Fruit fly (Drosophila melanogaster) whole organism, embryonic: ENCODE data around the gene CG46412.

Experiments
- ATbp ChIP-seq: fragments of 200-800 bp; sonication (Bioruptor generic); optimal IDR thresholded peaks from 2 replicates; lab custom pipeline; 2017; ENCODE audit warnings: missing biosample characterization, mild to moderate bottlenecking, missing genetic modification characterization, missing genetic modification reagents
- Adf1 ChIP-seq: fragments of 200-800 bp; sonication (Bioruptor generic); IDR thresholded peaks from 2 replicates; pipeline ENCODE4 v1.3.6; 2022; ENCODE audit warnings: missing biosample characterization, missing genetic modification characterization
- Awh ChIP-seq: fragments of 200-800 bp; sonication (Bioruptor generic); IDR thresholded peaks from 2 replicates; pipeline ENCODE4, ENCODE4 v1.3.6; 2022; ENCODE audit warnings: missing biosample characterization, missing genetic modification characterization
- B-H2 ChIP-seq: fragments of 200-800 bp; sonication (Bioruptor generic); optimal IDR thresholded peaks from 2 replicates; lab custom pipeline; 2018; ENCODE audit warnings: missing biosample characterization, mild to moderate bottlenecking, missing genetic modification characterization
- CG10543 ChIP-seq: fragments of 200-800 bp; sonication (Bioruptor generic); optimal IDR thresholded peaks from 3 replicates; lab custom pipeline; 2017; ENCODE audit warnings: missing biosample characterization, mild to moderate bottlenecking, missing genetic modification characterization, moderate library complexity
- CG11456 ChIP-seq: fragments of 200-800 bp; sonication (Bioruptor generic); IDR thresholded peaks from 3 replicates; pipeline ENCODE4 v1.3.6; 2022; ENCODE audit warnings: missing biosample characterization, missing genetic modification characterization
- CG11695 ChIP-seq: fragments of 200-800 bp; sonication (Bioruptor generic); IDR thresholded peaks from 3 replicates; pipeline ENCODE4 v1.3.6; 2022; ENCODE audit warnings: missing biosample characterization, missing genetic modification characterization
- CG13894 ChIP-seq: fragments of 200-800 bp; sonication (Bioruptor generic); optimal IDR thresholded peaks from 3 replicates; lab custom pipeline; 2018; ENCODE audit warnings: missing biosample characterization, mild to moderate bottlenecking, missing genetic modification characterization, moderate library complexity
- CG14050 ChIP-seq: fragments of 200-800 bp; sonication (Bioruptor generic); IDR thresholded peaks from 3 replicates; pipeline ENCODE4 v1.3.6; 2022; ENCODE audit warnings: missing biosample characterization, missing genetic modification characterization
- CG16815 ChIP-seq: fragments of 200-800 bp; sonication (Bioruptor generic); optimal IDR thresholded peaks from 3 replicates; lab custom pipeline; 2017; ENCODE audit warnings: missing biosample characterization, mild to moderate bottlenecking, missing genetic modification characterization
- CG32532 ChIP-seq: fragments of 200-800 bp; sonication (Bioruptor generic); IDR thresholded peaks from 2 replicates; pipeline ENCODE4 v1.3.6; 2022; ENCODE audit warnings: missing biosample characterization, missing genetic modification characterization
- CG32772 ChIP-seq: fragments of 200-800 bp; sonication (Bioruptor generic); IDR thresholded peaks from 2 replicates; pipeline ENCODE4 v1.3.6; 2022; ENCODE audit warnings: missing biosample characterization, missing genetic modification characterization
- CG4424 ChIP-seq: fragments of 200-800 bp; sonication (Bioruptor generic); optimal IDR thresholded peaks from 3 replicates; lab custom pipeline; 2016; ENCODE audit warnings: missing biosample characterization, missing genetic modification characterization
- CG7963 ChIP-seq: fragments of 200-800 bp; sonication (Bioruptor generic); IDR thresholded peaks from 3 replicates; pipeline ENCODE4 v1.3.6; 2022; ENCODE audit warnings: missing biosample characterization, missing genetic modification characterization; ENCODE audit not compliant: partially characterized antibody
- CG7987 ChIP-seq: fragments of 200-800 bp; sonication (Bioruptor generic); optimal IDR thresholded peaks from 2 replicates; lab custom pipeline; 2018; ENCODE audit warnings: missing biosample characterization, mild to moderate bottlenecking, missing genetic modification characterization, moderate library complexity
- CG8478 ChIP-seq: fragments of >200 bp; optimal IDR thresholded peaks from 2 replicates; lab custom pipeline; 2018
- Deaf1 ChIP-seq: fragments of 200-800 bp; optimal IDR thresholded peaks from 3 replicates; lab custom pipeline; 2019; ENCODE audit warnings: missing biosample characterization, mild to moderate bottlenecking, missing genetic modification characterization, moderate library complexity
- Dll ChIP-seq: fragments of 200-800 bp; sonication (Bioruptor generic); IDR thresholded peaks from 4 replicates; pipeline ENCODE4 v1.3.6; 2022; ENCODE audit warnings: missing biosample characterization, missing genetic modification characterization; ENCODE audit not compliant: partially characterized antibody
- Fer2 ChIP-seq: fragments of 200-800 bp; sonication (Bioruptor generic); optimal IDR thresholded peaks from 2 replicates; lab custom pipeline; 2018; ENCODE audit warnings: missing biosample characterization, mild to moderate bottlenecking, missing genetic modification characterization, moderate library complexity
- HLH54F ChIP-seq: fragments of 200-800 bp; sonication (Bioruptor generic); optimal IDR thresholded peaks from 3 replicates; lab custom pipeline; 2016; ENCODE audit warnings: missing biosample characterization, missing genetic modification characterization
- Hey ChIP-seq: fragments of 200-800 bp; sonication (Bioruptor generic); optimal IDR thresholded peaks from 3 replicates; lab custom pipeline; 2018; ENCODE audit warnings: missing biosample characterization, mild to moderate bottlenecking, missing genetic modification characterization
- HmgZ ChIP-seq: fragments of 200-800 bp; sonication (Bioruptor generic); optimal IDR thresholded peaks from 2 replicates; lab custom pipeline; 2018; ENCODE audit warnings: missing biosample characterization, mild to moderate bottlenecking, missing genetic modification characterization
- Hr78 ChIP-seq, 2 experiments: fragments of 200-800 bp in 1 of 2; fragments of >200 bp in 1 of 2; sonication (Bioruptor generic) in 1 of 2; optimal IDR thresholded peaks; 2 replicates each; lab custom pipeline; 2017 to 2019; ENCODE audit warnings: missing biosample characterization in 2 of 2, missing genetic modification characterization in 2 of 2, mild to moderate bottlenecking in 1 of 2, moderate library complexity in 1 of 2
- MBD-R2 ChIP-seq: fragments of 200-800 bp; sonication (Bioruptor generic); IDR thresholded peaks from 2 replicates; pipeline ENCODE4 v1.3.6; 2022; ENCODE audit warnings: missing biosample characterization, missing genetic modification characterization
- Ravus ChIP-seq: fragments of 200-800 bp; sonication (Bioruptor generic); IDR thresholded peaks from 2 replicates; pipeline ENCODE4 v1.3.6; 2022; ENCODE audit warnings: missing biosample characterization, missing genetic modification characterization
- cas ChIP-seq: fragments of 200-800 bp; sonication (Bioruptor generic); IDR thresholded peaks from 2 replicates; pipeline ENCODE4 v1.3.6; 2022; ENCODE audit warnings: missing biosample characterization, missing genetic modification characterization
- caup ChIP-seq: fragments of 200-800 bp; sonication (Bioruptor generic); optimal IDR thresholded peaks from 3 replicates; lab custom pipeline; 2017; ENCODE audit warnings: missing biosample characterization, mild to moderate bottlenecking, missing genetic modification characterization, moderate library complexity; ENCODE audit not compliant: severe bottlenecking
- cg ChIP-seq: fragments of 200-800 bp; sonication (Bioruptor generic); optimal IDR thresholded peaks from 3 replicates; lab custom pipeline; 2019; ENCODE audit warnings: missing biosample characterization, mild to moderate bottlenecking, missing genetic modification characterization, moderate library complexity
- chinmo ChIP-seq: fragments of 200-800 bp; sonication (Bioruptor generic); IDR thresholded peaks from 4 replicates; pipeline ENCODE4 v1.3.6; 2022; ENCODE audit warnings: missing biosample characterization, missing genetic modification characterization; ENCODE audit not compliant: partially characterized antibody
- cwo ChIP-seq: fragments of 200-800 bp; sonication (Bioruptor generic); optimal IDR thresholded peaks from 3 replicates; lab custom pipeline; 2017; ENCODE audit warnings: missing biosample characterization, missing genetic modification characterization, mild to moderate bottlenecking, moderate library complexity, missing genetic modification reagents
- exex ChIP-seq: fragments of 200-800 bp; sonication (Bioruptor generic); optimal IDR thresholded peaks from 4 replicates; lab custom pipeline; 2018; ENCODE audit warnings: missing biosample characterization, mild to moderate bottlenecking, missing genetic modification characterization, moderate library complexity
- fd64A ChIP-seq: fragments of 200-800 bp; sonication (Bioruptor generic); optimal IDR thresholded peaks from 3 replicates; lab custom pipeline; 2018; ENCODE audit warnings: missing biosample characterization, mild to moderate bottlenecking, missing genetic modification characterization
- fru ChIP-seq: fragments of >200 bp; optimal IDR thresholded peaks from 2 replicates; lab custom pipeline; 2017
- gcm ChIP-seq: fragments of 200-800 bp; sonication (Bioruptor generic); optimal IDR thresholded peaks from 2 replicates; lab custom pipeline; 2019; ENCODE audit warnings: missing biosample characterization, mild to moderate bottlenecking, missing genetic modification characterization, moderate library complexity
- grn ChIP-seq: fragments of 200-800 bp; sonication (Bioruptor generic); optimal IDR thresholded peaks from 3 replicates; lab custom pipeline; 2017; ENCODE audit warnings: missing biosample characterization, missing genetic modification characterization
- jigr1 ChIP-seq: fragments of 200-800 bp; sonication (Bioruptor generic); IDR thresholded peaks from 3 replicates; pipeline ENCODE4 v1.3.6; 2022; ENCODE audit warnings: missing biosample characterization, missing genetic modification characterization
- jumu ChIP-seq: fragments of 200-800 bp; sonication (Bioruptor generic); optimal IDR thresholded peaks from 3 replicates; lab custom pipeline; 2016; ENCODE audit warnings: missing biosample characterization, missing genetic modification characterization
- kni ChIP-seq: fragments of 200-800 bp; sonication (Bioruptor generic); optimal IDR thresholded peaks from 3 replicates; lab custom pipeline; 2017; ENCODE audit warnings: mild to moderate bottlenecking, missing biosample characterization, missing genetic modification reagents, missing genetic modification characterization
- lab ChIP-seq: fragments of 200-800 bp; sonication (Bioruptor generic); optimal IDR thresholded peaks from 3 replicates; lab custom pipeline; 2017; ENCODE audit warnings: missing biosample characterization, missing genetic modification characterization, mild to moderate bottlenecking, moderate library complexity, missing genetic modification reagents
- mirr ChIP-seq: fragments of 200-800 bp; sonication (Bioruptor generic); optimal IDR thresholded peaks from 3 replicates; lab custom pipeline; 2018; ENCODE audit warnings: missing biosample characterization, mild to moderate bottlenecking, missing genetic modification characterization
- nom ChIP-seq: fragments of 200-800 bp; sonication (Bioruptor generic); optimal IDR thresholded peaks from 2 replicates; lab custom pipeline; 2017; ENCODE audit warnings: missing biosample characterization, missing genetic modification characterization, mild to moderate bottlenecking, moderate library complexity, missing genetic modification reagents
- pros ChIP-seq: fragments of 200-800 bp; sonication (Bioruptor generic); optimal IDR thresholded peaks from 3 replicates; lab custom pipeline; 2019; ENCODE audit warnings: missing biosample characterization, mild to moderate bottlenecking, missing genetic modification characterization, moderate library complexity
- rib ChIP-seq: fragments of 200-800 bp; sonication (Bioruptor generic); IDR thresholded peaks from 2 replicates; pipeline ENCODE4 v1.3.6; 2022; ENCODE audit warnings: missing biosample characterization, missing genetic modification characterization
- slbo ChIP-seq: fragments of 200-800 bp; sonication (Bioruptor generic); IDR thresholded peaks from 2 replicates; pipeline ENCODE4 v1.3.6; 2022; ENCODE audit warnings: missing biosample characterization, missing genetic modification characterization
- so ChIP-seq: fragments of 200-800 bp; sonication (Bioruptor generic); IDR thresholded peaks from 3 replicates; pipeline ENCODE4 v1.3.6; 2022; ENCODE audit warnings: missing biosample characterization, missing genetic modification characterization
- stc ChIP-seq: fragments of 200-800 bp; sonication (Bioruptor generic); IDR thresholded peaks from 2 replicates; pipeline ENCODE4 v1.3.6; 2022; ENCODE audit warnings: missing biosample characterization, missing genetic modification characterization
- sug ChIP-seq: fragments of 200-800 bp; optimal IDR thresholded peaks from 2 replicates; lab custom pipeline; 2019; ENCODE audit warnings: missing biosample characterization, mild to moderate bottlenecking, missing genetic modification characterization, moderate library complexity
- trh ChIP-seq: fragments of 200-800 bp; sonication (Bioruptor generic); optimal IDR thresholded peaks from 2 replicates; lab custom pipeline; 2016; ENCODE audit warnings: missing biosample characterization, missing genetic modification characterization
- twi ChIP-seq: fragments of 200-800 bp; optimal IDR thresholded peaks from 2 replicates; lab custom pipeline; 2019; ENCODE audit warnings: missing biosample characterization, mild to moderate bottlenecking, missing genetic modification characterization, moderate library complexity
- wor ChIP-seq: fragments of 200-800 bp; sonication (Bioruptor generic); IDR thresholded peaks from 2 replicates; pipeline ENCODE4 v1.3.6; 2022; ENCODE audit warnings: missing biosample characterization, missing genetic modification characterization
- zen2 ChIP-seq: fragments of 200-800 bp; sonication (Bioruptor generic); IDR thresholded peaks from 3 replicates; pipeline ENCODE4 v1.3.6; 2022; ENCODE audit warnings: missing biosample characterization, missing genetic modification characterization; ENCODE audit not compliant: partially characterized antibody

Gene CG46412

DNA sequence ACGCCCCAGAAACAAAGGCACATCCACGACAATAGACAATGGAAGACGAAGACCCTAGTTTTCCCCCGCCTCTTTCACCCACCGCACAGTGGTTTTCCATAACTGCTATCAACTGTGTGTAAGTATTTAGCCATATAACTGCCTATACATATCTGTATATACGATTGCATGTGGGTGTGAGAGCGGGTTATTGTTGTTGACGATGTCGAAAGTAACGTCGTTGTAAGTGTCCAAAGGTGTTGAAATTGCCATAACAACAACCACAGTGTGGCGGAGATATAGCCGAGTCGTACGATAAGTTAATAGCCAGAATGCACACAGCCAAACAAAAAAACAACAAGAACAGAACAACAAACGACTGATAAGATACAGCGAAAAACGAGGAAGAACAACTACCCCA, 32.6 kb downstream of the CG46412 start (continued):
- TF ChIP-seq fru (lab: Kevin White, UChicago), result no peak
- TF ChIP-seq chinmo (GFP tag; lab: Robert Waterston, UW), result 0 out of 4 replicates have a peak, but pooled peaks have one; percentile 16
- TF ChIP-seq CG32772, result no peak
- peak; percentile 54 for TF ChIP-seq caup (GFP tag; lab: Kevin White, UChicago)
- no peak for TF ChIP-seq jigr1
- TF ChIP-seq slbo (GFP tag; lab: Robert Waterston, UW), result 0 out of 2 replicates have a peak, but pooled peaks have one; percentile 14
- no peak for TF ChIP-seq B-H2 (GFP tag; lab: Kevin White, UChicago)
- TF ChIP-seq CG14050, result no peak
- TF ChIP-seq CG7987 (GFP tag; lab: Kevin White, UChicago), result peak; percentile 3
- peak; percentile 3 for TF ChIP-seq fd64A (GFP tag; lab: Kevin White, UChicago)
- TF ChIP-seq cg, result peak; percentile 25
- no peak for TF ChIP-seq CG8478 (lab: Kevin White, UChicago)
- TF ChIP-seq HLH54F, result no peak
- peak; percentile 60 for TF ChIP-seq lab (GFP tag; lab: Kevin White, UChicago)
- TF ChIP-seq zen2, result no peak
- peak; percentile 37; the same call in 1 of the 2 replicates for TF ChIP-seq CG32532
- TF ChIP-seq Hey (tag; lab: Kevin White, UChicago), result no peak
- no peak for TF ChIP-seq CG4424
- TF ChIP-seq Fer2 (tag; lab: Kevin White, UChicago), result no peak
- TF ChIP-seq jumu (GFP tag; lab: Kevin White, UChicago), result no peak
- no peak for TF ChIP-seq HmgZ (tag; lab: Kevin White, UChicago)
- peak; percentile 36 for TF ChIP-seq ATbp (GFP tag; lab: Kevin White, UChicago)
- TF ChIP-seq nom (GFP tag; lab: Kevin White, UChicago), result no peak
- TF ChIP-seq wor (GFP tag; lab: Robert Waterston, UW), result no peak
- no peak for TF ChIP-seq pros (GFP tag; lab: Kevin White, UChicago)
- no peak for TF ChIP-seq Hr78 (GFP tag; optimal IDR thresholded peaks at IDR 0.05; lab: Kevin White, UChicago)
- TF ChIP-seq rib, result peak; percentile 65; the same call in 1 of the 2 replicates
- TF ChIP-seq CG11695 (GFP tag; lab: Robert Waterston, UW), result 0 out of 3 replicates have a peak, but pooled peaks have one; percentile 10
- no peak; the same call in 1 of the 2 replicates for TF ChIP-seq Adf1
- no peak for TF ChIP-seq kni (GFP tag; lab: Kevin White, UChicago)
- no peak for TF ChIP-seq Ravus (GFP tag; lab: Robert Waterston, UW)
- TF ChIP-seq exex (tag; lab: Kevin White, UChicago), result peak; percentile 51
- TF ChIP-seq MBD-R2 (GFP tag; lab: Robert Waterston, UW), result no peak
- peak; percentile 14 for TF ChIP-seq cwo (GFP tag; lab: Kevin White, UChicago)
- TF ChIP-seq CG11456 (GFP tag; lab: Robert Waterston, UW), result 0 out of 3 replicates have a peak, but pooled peaks have one; percentile 19
- TF ChIP-seq CG10543 (GFP tag; lab: Kevin White, UChicago), result peak; percentile 9

DNA sequence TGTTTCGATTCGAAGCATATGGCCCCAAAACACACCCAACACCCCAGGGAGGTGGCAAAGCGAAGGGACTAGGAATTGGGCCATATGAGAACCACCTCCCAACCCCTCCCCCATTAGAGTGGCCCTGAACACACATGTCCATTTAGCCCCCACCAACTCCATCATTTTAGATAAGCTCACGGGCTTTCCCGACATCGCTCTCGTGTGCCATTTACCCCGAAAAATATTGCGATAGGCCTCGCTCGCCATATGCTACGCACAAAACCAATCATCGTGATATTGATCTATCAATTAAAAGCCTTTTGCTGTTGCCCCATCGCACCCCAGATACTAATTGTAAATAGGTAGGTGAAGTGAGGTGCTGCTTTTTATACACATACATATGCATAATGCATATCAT, 33.5 kb downstream of the CG46412 start:
- TF ChIP-seq gcm (GFP tag; lab: Kevin White, UChicago) (no peak), so (GFP tag; lab: Robert Waterston, UW) (peak; percentile 7; the same call in 1 of the 3 replicates), sug (peak; percentile 72), cas (GFP tag; lab: Robert Waterston, UW) (no peak), trh (GFP tag; lab: Kevin White, UChicago) (no peak), Dll (GFP tag; lab: Robert Waterston, UW) (no peak), lab (GFP tag; lab: Kevin White, UChicago) (peak; percentile 37), Deaf1 (peak; percentile 31), exex (tag; lab: Kevin White, UChicago) (peak; percentile 87), caup (GFP tag; lab: Kevin White, UChicago) (peak; percentile 27), stc (GFP tag; lab: Robert Waterston, UW) (no peak), CG16815 (no peak), twi (tag; lab: Kevin White, UChicago) (peak; percentile 62), grn (peak; percentile 90), CG10543 (GFP tag; lab: Kevin White, UChicago) (peak; percentile 39), CG7963 (GFP tag; lab: Robert Waterston, UW) (no peak), mirr (peak; percentile 90), Awh (0 out of 2 replicates have a peak, but pooled peaks have one; percentile 18), CG13894 (tag; lab: Kevin White, UChicago) (peak; percentile 15)
